Fruit fly (Drosophila melanogaster) whole organism, wandering third instar larva: ENCODE data around the gene scrib.

Experiments
- Abd-B ChIP-seq: fragments of >200 bp; optimal IDR thresholded peaks from 2 replicates; lab custom pipeline; 2017; ENCODE audit warnings: missing biosample characterization, missing genetic modification characterization
- CG32264 ChIP-seq: fragments of 200-800 bp; sonication (Bioruptor generic); optimal IDR thresholded peaks from 2 replicates; lab custom pipeline; 2016; ENCODE audit warnings: missing biosample characterization, missing genetic modification characterization
- CG9705 ChIP-seq: fragments of 200-800 bp; sonication (Bioruptor generic); optimal IDR thresholded peaks from 2 replicates; lab custom pipeline; 2018; ENCODE audit warnings: missing biosample characterization, mild to moderate bottlenecking, missing genetic modification characterization
- CrebA ChIP-seq: fragments of 200-800 bp; sonication (Bioruptor generic); optimal IDR thresholded peaks from 2 replicates; lab custom pipeline; 2016; ENCODE audit warnings: missing biosample characterization, mild to moderate bottlenecking, missing genetic modification characterization, borderline replicate concordance
- Dfd ChIP-seq: fragments of >200 bp; optimal IDR thresholded peaks from 2 replicates; lab custom pipeline; 2017; ENCODE audit warnings: missing biosample characterization, missing genetic modification characterization
- Dif ChIP-seq: fragments of 200-275, 200-300 bp; sonication (Bioruptor generic); optimal IDR thresholded peaks from 2 replicates; lab custom pipeline; 2018; ENCODE audit warnings: missing biosample characterization, missing genetic modification characterization; ENCODE audit not compliant: partially characterized antibody
- GATAd ChIP-seq: sonication (Bioruptor generic); optimal IDR thresholded peaks from 2 replicates; lab custom pipeline; 2016; ENCODE audit warnings: missing biosample characterization, missing genetic modification characterization
- HLH106 ChIP-seq: fragments of 200-800 bp; optimal IDR thresholded peaks from 3 replicates; lab custom pipeline; 2019; ENCODE audit warnings: missing biosample characterization, mild to moderate bottlenecking, missing genetic modification characterization, moderate library complexity
- Hnf4 ChIP-seq: fragments of 200-800 bp; sonication (Bioruptor generic); optimal IDR thresholded peaks from 2 replicates; lab custom pipeline; 2016; ENCODE audit warnings: missing biosample characterization, mild to moderate bottlenecking, missing genetic modification characterization
- Hr78 ChIP-seq: fragments of >200 bp; optimal IDR thresholded peaks from 2 replicates; lab custom pipeline; 2017; ENCODE audit warnings: missing biosample characterization, missing genetic modification characterization
- Hr83 ChIP-seq: fragments of 200-300 bp; sonication (Bioruptor generic); optimal IDR thresholded peaks from 2 replicates; lab custom pipeline; 2016; ENCODE audit warnings: missing biosample characterization, mild to moderate bottlenecking, missing genetic modification characterization, moderate library complexity; ENCODE audit not compliant: poor library complexity, severe bottlenecking
- Jra ChIP-seq: sonication (Bioruptor generic); optimal IDR thresholded peaks from 2 replicates; lab custom pipeline; 2016; ENCODE audit warnings: missing biosample characterization, missing genetic modification characterization
- Mio ChIP-seq: sonication (Bioruptor generic); optimal IDR thresholded peaks from 2 replicates; lab custom pipeline; 2016; ENCODE audit warnings: missing biosample characterization, missing genetic modification characterization
- Myc ChIP-seq: fragments of >200 bp; optimal IDR thresholded peaks from 2 replicates; lab custom pipeline; 2017
- N ChIP-seq: fragments of >200 bp; optimal IDR thresholded peaks from 2 replicates; lab custom pipeline; 2018; ENCODE audit warnings: missing biosample characterization, missing external identifiers, missing genetic modification characterization
- OdsH ChIP-seq: fragments of 200-800 bp; sonication (Bioruptor generic); optimal IDR thresholded peaks from 2 replicates; lab custom pipeline; 2016; ENCODE audit warnings: missing biosample characterization, mild to moderate bottlenecking, missing genetic modification characterization
- Rel ChIP-seq, 2 experiments: fragments of 200-800 bp; sonication (Bioruptor generic) in 1 of 2; optimal IDR thresholded peaks; 2 replicates in 1 of 2; 3 replicates in 1 of 2; lab custom pipeline; 2016 to 2019; ENCODE audit warnings: mild to moderate bottlenecking in 2 of 2, missing biosample characterization in 2 of 2, missing genetic modification characterization in 2 of 2, moderate library complexity in 1 of 2
- Sp1 ChIP-seq: fragments of 200-800 bp; sonication (Bioruptor generic); optimal IDR thresholded peaks from 3 replicates; lab custom pipeline; 2019; ENCODE audit warnings: missing biosample characterization, mild to moderate bottlenecking, missing genetic modification characterization, moderate library complexity
- Vsx2 ChIP-seq: fragments of 200-300, 225-300 bp; sonication (Bioruptor generic); optimal IDR thresholded peaks from 2 replicates; lab custom pipeline; 2018; ENCODE audit warnings: missing biosample characterization, missing genetic modification characterization; ENCODE audit not compliant: partially characterized antibody
- br ChIP-seq: fragments of 200-800 bp; sonication (Bioruptor generic); optimal IDR thresholded peaks from 2 replicates; lab custom pipeline; 2016; ENCODE audit warnings: missing biosample characterization, missing genetic modification characterization
- brk ChIP-seq: fragments of 200-800 bp; sonication (Bioruptor generic); optimal IDR thresholded peaks from 2 replicates; lab custom pipeline; 2016; ENCODE audit warnings: missing biosample characterization, mild to moderate bottlenecking, missing genetic modification characterization
- dl ChIP-seq, 2 experiments: fragments of 175-275, 200-275 bp in 1 of 2; fragments of 200-275 bp in 1 of 2; sonication (Bioruptor generic); optimal IDR thresholded peaks; lab custom pipeline; 2018; ENCODE audit warnings: mild to moderate bottlenecking in 2 of 2, missing biosample characterization in 2 of 2, missing genetic modification characterization in 2 of 2, moderate library complexity in 2 of 2; ENCODE audit not compliant: partially characterized antibody in 2 of 2, insufficient read depth in 1 of 2
- dmrt93B ChIP-seq: fragments of 200-800 bp; sonication (Bioruptor generic); optimal IDR thresholded peaks from 2 replicates; lab custom pipeline; 2018; ENCODE audit warnings: missing biosample characterization, mild to moderate bottlenecking, missing genetic modification characterization
- dsf ChIP-seq: sonication (Bioruptor generic); optimal IDR thresholded peaks from 2 replicates; lab custom pipeline; 2016; ENCODE audit warnings: missing biosample characterization, missing genetic modification characterization, borderline replicate concordance
- ey ChIP-seq: fragments of 200-800 bp; sonication (Bioruptor generic); optimal IDR thresholded peaks from 2 replicates; lab custom pipeline; 2016; ENCODE audit warnings: missing biosample characterization, missing genetic modification characterization
- foxo ChIP-seq, 2 experiments: fragments of 200-800 bp; sonication (Bioruptor generic); optimal IDR thresholded peaks; 2 replicates in 1 of 2; 3 replicates in 1 of 2; lab custom pipeline; 2016 to 2017; ENCODE audit warnings: missing biosample characterization in 2 of 2, missing genetic modification characterization in 2 of 2
- fru ChIP-seq: fragments of 200-800 bp; sonication (Bioruptor generic); optimal IDR thresholded peaks from 3 replicates; lab custom pipeline; 2016; ENCODE audit warnings: missing biosample characterization, mild to moderate bottlenecking, missing genetic modification characterization
- h ChIP-seq: fragments of 200-800 bp; sonication (Bioruptor generic); optimal IDR thresholded peaks from 3 replicates; lab custom pipeline; 2016; ENCODE audit warnings: missing biosample characterization, mild to moderate bottlenecking, missing genetic modification characterization
- jim ChIP-seq: fragments of 175-275, 200-325 bp; sonication (Bioruptor generic); optimal IDR thresholded peaks from 2 replicates; lab custom pipeline; 2016; ENCODE audit warnings: missing biosample characterization, mild to moderate bottlenecking, missing genetic modification characterization
- lola ChIP-seq: fragments of >200 bp; optimal IDR thresholded peaks from 2 replicates; lab custom pipeline; 2017; ENCODE audit warnings: missing biosample characterization, missing genetic modification characterization
- pan ChIP-seq: fragments of >200 bp; optimal IDR thresholded peaks from 2 replicates; lab custom pipeline; 2017
- psq ChIP-seq: fragments of 200-800 bp; sonication (Bioruptor generic); optimal IDR thresholded peaks from 3 replicates; lab custom pipeline; 2017; ENCODE audit warnings: missing biosample characterization, mild to moderate bottlenecking, missing genetic modification characterization, moderate library complexity
- rgr ChIP-seq: fragments of 200-800 bp; sonication (Bioruptor generic); optimal IDR thresholded peaks from 3 replicates; lab custom pipeline; 2016; ENCODE audit warnings: missing biosample characterization, mild to moderate bottlenecking, missing genetic modification characterization
- sage ChIP-seq: fragments of 200-800 bp; sonication (Bioruptor generic); optimal IDR thresholded peaks from 2 replicates; lab custom pipeline; 2016; ENCODE audit warnings: missing biosample characterization, mild to moderate bottlenecking, missing genetic modification characterization
- sv ChIP-seq: fragments of 200-800 bp; sonication (Bioruptor generic); optimal IDR thresholded peaks from 3 replicates; lab custom pipeline; 2016; ENCODE audit warnings: missing biosample characterization, missing genetic modification characterization
- tai ChIP-seq: sonication (Bioruptor generic); optimal IDR thresholded peaks from 2 replicates; lab custom pipeline; 2016; ENCODE audit warnings: missing biosample characterization, missing genetic modification characterization
- usp ChIP-seq: fragments of >200 bp; optimal IDR thresholded peaks from 2 replicates; lab custom pipeline; 2017; ENCODE audit warnings: missing biosample characterization, missing genetic modification characterization
- woc ChIP-seq: sonication (Bioruptor generic); optimal IDR thresholded peaks from 2 replicates; lab custom pipeline; 2016; ENCODE audit warnings: missing biosample characterization, mild to moderate bottlenecking, missing genetic modification characterization

scrib gene

DNA sequence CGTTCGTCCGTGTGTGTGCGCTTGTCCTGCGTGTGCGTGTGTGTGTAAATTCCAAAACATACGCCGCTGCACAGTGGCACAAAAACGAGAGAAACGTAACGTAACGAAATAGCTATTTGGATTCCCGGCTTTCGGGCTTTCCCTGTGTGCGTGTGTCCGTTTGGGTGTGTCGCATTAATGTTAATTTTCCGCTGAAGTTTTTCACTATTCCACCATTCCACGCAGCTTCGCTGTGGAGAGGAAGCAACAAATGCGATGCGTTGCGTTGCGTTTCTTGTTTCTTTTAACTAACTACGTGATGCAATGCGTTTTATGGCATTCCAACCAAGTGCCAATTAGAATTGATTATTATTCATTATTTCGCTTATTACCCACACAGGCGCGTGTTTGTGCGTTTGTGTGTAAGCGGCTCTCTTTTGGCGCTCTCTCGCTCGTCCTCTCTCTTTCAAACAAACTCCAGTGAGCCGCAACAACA, 634 bp downstream of the scrib start:
- TF ChIP-seq Jra (GFP tag; lab: Kevin White, UChicago) (no peak), sv (GFP tag; lab: Kevin White, UChicago) (no peak), Dfd (GFP tag; lab: Kevin White, UChicago) (no peak), lola (no peak), Mio (no peak), foxo (GFP tag; optimal IDR thresholded peaks at IDR 0.05; lab: Kevin White, UChicago) (peak in 1 of 2 experiments; percentile 78), sage (peak; percentile 39), OdsH (GFP tag; lab: Kevin White, UChicago) (peak; percentile 66), psq (GFP tag; lab: Kevin White, UChicago) (peak; percentile 73), Hnf4 (GFP tag; lab: Kevin White, UChicago) (peak; percentile 36), Hr78 (GFP tag; lab: Kevin White, UChicago) (no peak), dsf (no peak), tai (GFP tag; lab: Kevin White, UChicago) (no peak), Vsx2 (GFP tag; lab: Kevin White, UChicago) (no peak), Dif (GFP tag; lab: Kevin White, UChicago) (peak; percentile 66), woc (GFP tag; lab: Kevin White, UChicago) (peak; percentile 10), N (GFP tag; lab: Kevin White, UChicago) (peak; percentile 36), rgr (GFP tag; lab: Kevin White, UChicago) (peak; percentile 58), HLH106 (tag; lab: Kevin White, UChicago) (peak; percentile 59), dl (GFP tag; optimal IDR thresholded peaks at IDR 0.05; lab: Kevin White, UChicago; ENCODE audit: insufficient read depth in 1 of 2, partially characterized antibody in 2 of 2) (peak in 1 of 2 experiments; percentile 72), Abd-B (GFP tag; lab: Kevin White, UChicago) (no peak), Sp1 (GFP tag; lab: Kevin White, UChicago) (peak; percentile 40), usp (GFP tag; lab: Kevin White, UChicago) (no peak), CrebA (GFP tag; lab: Kevin White, UChicago) (no peak), ey (GFP tag; lab: Kevin White, UChicago) (peak; percentile 52), Hr83 (no peak), jim (GFP tag; lab: Kevin White, UChicago) (no peak), brk (GFP tag; lab: Kevin White, UChicago) (peak; percentile 32), Myc (lab: Kevin White, UChicago) (no peak), CG9705 (GFP tag; lab: Kevin White, UChicago) (no peak), fru (GFP tag; lab: Kevin White, UChicago) (peak; percentile 80), dmrt93B (GFP tag; lab: Kevin White, UChicago) (peak; percentile 32), GATAd (GFP tag; lab: Kevin White, UChicago) (no peak), Rel (GFP tag; optimal IDR thresholded peaks at IDR 0.05; lab: Kevin White, UChicago) (no peak), Rel (tag; optimal IDR thresholded peaks at IDR 0.05; lab: Kevin White, UChicago) (no peak), CG32264 (GFP tag; lab: Kevin White, UChicago) (peak; percentile 19), br (peak; percentile 69), h (GFP tag; lab: Kevin White, UChicago) (peak; percentile 65), pan (lab: Kevin White, UChicago) (no peak)

DNA sequence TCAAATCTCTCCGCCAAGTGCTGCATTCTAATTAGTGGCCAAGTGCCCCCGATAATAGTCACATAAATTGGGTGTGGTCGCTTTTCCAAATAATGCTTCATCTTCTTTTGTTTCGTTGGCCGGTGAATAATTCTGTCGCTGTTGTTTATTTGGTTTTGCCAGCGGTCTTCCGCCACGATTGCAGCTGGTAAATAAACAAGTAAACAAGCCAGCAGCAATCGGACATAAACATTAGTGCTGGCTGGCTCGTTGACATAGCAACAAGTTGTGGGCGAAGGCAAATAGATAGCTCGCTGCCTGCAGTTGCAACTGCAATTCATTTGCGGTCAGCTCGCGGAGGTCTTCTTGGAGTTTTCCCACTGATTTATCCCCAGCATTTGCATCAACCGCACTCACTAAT, 3.0 kb downstream of the scrib start:
- no peak for TF ChIP-seq Sp1 (GFP tag; lab: Kevin White, UChicago)
- no peak for TF ChIP-seq CrebA (GFP tag; lab: Kevin White, UChicago)
- no peak for TF ChIP-seq Abd-B (GFP tag; lab: Kevin White, UChicago)
- TF ChIP-seq, all 38 proteins: peak for 0

DNA sequence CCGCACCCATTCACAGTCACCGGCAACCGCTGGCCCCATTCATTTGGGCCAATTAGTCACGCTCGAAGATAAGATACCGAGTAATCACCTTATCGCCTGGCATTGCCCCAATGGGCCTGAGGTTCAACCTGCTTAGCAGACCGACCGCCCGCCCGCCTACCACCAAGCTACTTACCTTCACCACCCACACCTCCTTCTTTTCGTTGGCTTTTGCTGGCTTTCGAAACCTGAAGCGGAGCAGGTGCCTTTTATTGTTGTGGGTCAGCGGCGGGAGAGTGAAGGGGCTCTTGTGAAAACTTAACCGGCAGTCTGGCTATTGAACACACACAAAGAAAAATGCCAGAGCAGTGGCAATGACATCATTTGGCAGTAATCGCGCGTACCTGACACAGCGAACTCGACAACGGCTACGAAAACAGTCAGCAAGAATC, 4.2 kb downstream of the scrib start:
- TF ChIP-seq CG9705 (GFP tag; lab: Kevin White, UChicago), result no peak
- TF ChIP-seq Hr78 (GFP tag; lab: Kevin White, UChicago), result no peak
- TF ChIP-seq jim (GFP tag; lab: Kevin White, UChicago), result no peak
- no peak for TF ChIP-seq GATAd (GFP tag; lab: Kevin White, UChicago)
- no peak for TF ChIP-seq psq (GFP tag; lab: Kevin White, UChicago)
- TF ChIP-seq ey (GFP tag; lab: Kevin White, UChicago), result no peak
- no peak for TF ChIP-seq rgr (GFP tag; lab: Kevin White, UChicago)
- no peak for TF ChIP-seq woc (GFP tag; lab: Kevin White, UChicago)
- TF ChIP-seq usp (GFP tag; lab: Kevin White, UChicago), result no peak
- peak; percentile 67 for TF ChIP-seq Vsx2 (GFP tag; lab: Kevin White, UChicago)
- TF ChIP-seq Abd-B (GFP tag; lab: Kevin White, UChicago), result no peak
- TF ChIP-seq dmrt93B (GFP tag; lab: Kevin White, UChicago), result no peak
- TF ChIP-seq tai (GFP tag; lab: Kevin White, UChicago), result no peak
- TF ChIP-seq brk (GFP tag; lab: Kevin White, UChicago), result no peak
- no peak for TF ChIP-seq dl (GFP tag; optimal IDR thresholded peaks at IDR 0.05; lab: Kevin White, UChicago; ENCODE audit: insufficient read depth in 1 of 2, partially characterized antibody in 2 of 2)
- TF ChIP-seq CrebA (GFP tag; lab: Kevin White, UChicago), result no peak
- TF ChIP-seq OdsH (GFP tag; lab: Kevin White, UChicago), result no peak
- TF ChIP-seq Jra (GFP tag; lab: Kevin White, UChicago), result peak; percentile 52
- TF ChIP-seq Hnf4 (GFP tag; lab: Kevin White, UChicago), result peak; percentile 4
- TF ChIP-seq Rel (GFP tag; optimal IDR thresholded peaks at IDR 0.05; lab: Kevin White, UChicago), result no peak
- peak; percentile 29 for TF ChIP-seq Rel (tag; optimal IDR thresholded peaks at IDR 0.05; lab: Kevin White, UChicago)
- peak in 1 of 2 experiments; percentile 6 for TF ChIP-seq foxo (GFP tag; optimal IDR thresholded peaks at IDR 0.05; lab: Kevin White, UChicago)
- peak; percentile 64 for TF ChIP-seq h (GFP tag; lab: Kevin White, UChicago)
- no peak for TF ChIP-seq HLH106 (tag; lab: Kevin White, UChicago)
- TF ChIP-seq Sp1 (GFP tag; lab: Kevin White, UChicago), result no peak
- peak; percentile 40 for TF ChIP-seq br
- no peak for TF ChIP-seq CG32264 (GFP tag; lab: Kevin White, UChicago)
- no peak for TF ChIP-seq sv (GFP tag; lab: Kevin White, UChicago)
- no peak for TF ChIP-seq pan (lab: Kevin White, UChicago)
- TF ChIP-seq N (GFP tag; lab: Kevin White, UChicago), result no peak
- peak; percentile 43 for TF ChIP-seq fru (GFP tag; lab: Kevin White, UChicago)
- TF ChIP-seq dsf, result no peak
- no peak for TF ChIP-seq lola
- TF ChIP-seq Mio, result no peak
- no peak for TF ChIP-seq Myc (lab: Kevin White, UChicago)
- peak; percentile 11 for TF ChIP-seq Hr83
